Worm (Caenorhabditis elegans) whole organism, L1 larva: Measurements from ENCODE around the gene tkr-1.

ENCODE experiments used
- C04F5.9 ChIP-seq: sonication (generic microtip); optimal IDR thresholded peaks from 2 replicates; lab custom pipeline; 2016; ENCODE audit warnings: missing genetic modification characterization, missing compliant biosample characterization
- C16A3.4 ChIP-seq: fragments of 150-350 bp; optimal IDR thresholded peaks from 2 replicates; lab custom pipeline; 2014; ENCODE audit warnings: missing biosample characterization, missing genetic modification characterization
- C34B4.2 ChIP-seq: sonication (generic microtip); optimal IDR thresholded peaks from 2 replicates; lab custom pipeline; 2017; ENCODE audit warnings: mild to moderate bottlenecking, missing genetic modification characterization, missing compliant biosample characterization
- F16B12.6 ChIP-seq: fragments of 150-350 bp; optimal IDR thresholded peaks from 2 replicates; lab custom pipeline; 2014; ENCODE audit warnings: missing biosample characterization, missing genetic modification characterization
- Y116A8C.19 ChIP-seq: sonication (generic microtip); optimal IDR thresholded peaks from 2 replicates; lab custom pipeline; 2016; ENCODE audit warnings: missing compliant biosample characterization, missing genetic modification characterization, borderline replicate concordance
- blmp-1 ChIP-seq: fragments of 150-350 bp; optimal IDR thresholded peaks from 2 replicates; lab custom pipeline; 2014; ENCODE audit warnings: missing biosample characterization, missing genetic modification characterization
- ceh-63 ChIP-seq: fragments of 200-800 bp; sonication (Bioruptor generic); optimal IDR thresholded peaks from 2 replicates; lab custom pipeline; 2018; ENCODE audit warnings: mild to moderate bottlenecking, missing genetic modification characterization, missing compliant biosample characterization
- ceh-82 ChIP-seq, 3 experiments: fragments of 150-350 bp in 1 of 3; sonication (generic microtip) in 2 of 3; optimal IDR thresholded peaks; 2 replicates each; lab custom pipeline; 2014 to 2017; ENCODE audit warnings: missing biosample characterization in 3 of 3, missing genetic modification characterization in 3 of 3
- ceh-88 ChIP-seq: fragments of 200-800 bp; sonication (Bioruptor generic); IDR thresholded peaks from 2 replicates; pipeline ENCODE4 v1.3.6; 2022; ENCODE audit warnings: missing genetic modification characterization, missing compliant biosample characterization
- ceh-90 ChIP-seq: sonication (generic microtip); optimal IDR thresholded peaks from 2 replicates; lab custom pipeline; 2016; ENCODE audit warnings: missing genetic modification characterization, missing compliant biosample characterization
- ces-1 ChIP-seq: fragments of 150-350 bp; optimal IDR thresholded peaks from 2 replicates; lab custom pipeline; 2014; ENCODE audit warnings: missing biosample characterization, missing genetic modification reagents, missing genetic modification characterization
- dpl-1 ChIP-seq, 3 experiments: fragments of 150-350 bp in 2 of 3; sonication (generic microtip) in 1 of 3; optimal IDR thresholded peaks; 2 replicates each; lab custom pipeline; 2014 to 2017; ENCODE audit warnings: missing biosample characterization in 3 of 3, missing genetic modification characterization in 3 of 3, missing genetic modification reagents in 3 of 3
- efl-1 ChIP-seq, 4 experiments: fragments of 150-350 bp; optimal IDR thresholded peaks in 3 of 4; peaks in 1 of 4; 1 replicate in 1 of 4; 2 replicates in 3 of 4; lab custom pipeline; 2014; ENCODE audit warnings: missing biosample characterization in 2 of 4, missing genetic modification characterization in 2 of 4, missing genetic modification reagents in 2 of 4
- efl-3 ChIP-seq: fragments of 200-800 bp; sonication (Bioruptor generic); optimal IDR thresholded peaks from 2 replicates; lab custom pipeline; 2018; ENCODE audit warnings: mild to moderate bottlenecking, missing genetic modification characterization, missing compliant biosample characterization
- egl-27 ChIP-seq, 2 experiments: fragments of 150-350 bp in 1 of 2; sonication (generic microtip); optimal IDR thresholded peaks; 3 replicates each; lab custom pipeline; 2017 to 2018; ENCODE audit warnings: missing biosample characterization in 2 of 2, missing genetic modification characterization in 2 of 2, missing genetic modification reagents in 2 of 2
- elt-3 ChIP-seq, 6 experiments: fragments of 150-350 bp in 1 of 6; sonication (generic microtip); optimal IDR thresholded peaks; 2 replicates each; lab custom pipeline; 2017 to 2018; ENCODE audit warnings: missing biosample characterization in 6 of 6, missing genetic modification characterization in 6 of 6, inconsistent platforms in 1 of 6
- fkh-10 ChIP-seq: sonication (generic microtip); optimal IDR thresholded peaks from 2 replicates; lab custom pipeline; 2017; ENCODE audit warnings: missing biosample characterization, missing genetic modification reagents, missing genetic modification characterization
- fkh-4 ChIP-seq: sonication (generic microtip); optimal IDR thresholded peaks from 2 replicates; lab custom pipeline; 2016; ENCODE audit warnings: missing compliant biosample characterization, missing genetic modification characterization, borderline replicate concordance
- irx-1 ChIP-seq: sonication (generic microtip); optimal IDR thresholded peaks from 2 replicates; lab custom pipeline; 2016; ENCODE audit warnings: missing genetic modification characterization, missing compliant biosample characterization
- isw-1 ChIP-seq: fragments of 200-800 bp; sonication (Bioruptor generic); IDR thresholded peaks from 2 replicates; pipeline ENCODE4 v1.3.6; 2022; ENCODE audit warnings: missing genetic modification characterization, missing compliant biosample characterization
- jun-1 ChIP-seq: fragments of 150-350 bp; optimal IDR thresholded peaks from 2 replicates; lab custom pipeline; 2014; ENCODE audit warnings: missing biosample characterization, missing genetic modification reagents, missing genetic modification characterization
- lin-14 ChIP-seq: fragments of 200-800 bp; sonication (Bioruptor generic); optimal IDR thresholded peaks from 2 replicates; lab custom pipeline; 2018; ENCODE audit warnings: mild to moderate bottlenecking, missing genetic modification characterization, moderate library complexity, missing compliant biosample characterization
- lin-15B ChIP-seq: fragments of 150-350 bp; sonication (generic microtip); optimal IDR thresholded peaks from 3 replicates; lab custom pipeline; 2014; ENCODE audit warnings: missing biosample characterization, missing genetic modification characterization
- lin-35 ChIP-seq, 2 experiments: fragments of 150-350 bp; optimal IDR thresholded peaks; 2 replicates each; lab custom pipeline; 2014; ENCODE audit warnings: missing biosample characterization in 2 of 2, missing genetic modification characterization in 2 of 2, missing genetic modification reagents in 2 of 2
- lin-39 ChIP-seq: fragments of 150-350 bp; optimal IDR thresholded peaks from 2 replicates; lab custom pipeline; 2014; ENCODE audit warnings: missing biosample characterization, missing genetic modification reagents, missing genetic modification characterization
- lir-3 ChIP-seq: sonication (generic microtip); optimal IDR thresholded peaks from 2 replicates; lab custom pipeline; 2016; ENCODE audit warnings: mild to moderate bottlenecking, missing genetic modification characterization, moderate library complexity, missing compliant biosample characterization; ENCODE audit not compliant: poor library complexity
- lsy-2 ChIP-seq, 2 experiments: fragments of 150-350 bp; optimal IDR thresholded peaks; 2 replicates each; lab custom pipeline; 2014; ENCODE audit warnings: missing biosample characterization in 2 of 2, missing genetic modification characterization in 2 of 2
- mdl-1 ChIP-seq, 2 experiments: fragments of 150-350 bp; optimal IDR thresholded peaks; 2 replicates each; lab custom pipeline; 2014 to 2017; ENCODE audit warnings: missing biosample characterization in 2 of 2, missing genetic modification characterization in 2 of 2, inconsistent platforms in 1 of 2
- mef-2 ChIP-seq: fragments of 150-350 bp; optimal IDR thresholded peaks from 2 replicates; lab custom pipeline; 2014; ENCODE audit warnings: missing biosample characterization, missing genetic modification characterization
- mep-1 ChIP-seq: fragments of 150-350 bp; optimal IDR thresholded peaks from 2 replicates; lab custom pipeline; 2014; ENCODE audit warnings: missing biosample characterization, missing genetic modification characterization
- nhr-11 ChIP-seq: fragments of 150-350 bp; optimal IDR thresholded peaks from 2 replicates; lab custom pipeline; 2014; ENCODE audit warnings: missing biosample characterization, missing genetic modification characterization
- nhr-12 ChIP-seq: sonication (generic microtip); optimal IDR thresholded peaks from 2 replicates; lab custom pipeline; 2017; ENCODE audit warnings: missing biosample characterization, missing genetic modification characterization
- nhr-237 ChIP-seq: fragments of 150-350 bp; optimal IDR thresholded peaks from 2 replicates; lab custom pipeline; 2014; ENCODE audit warnings: missing biosample characterization, missing genetic modification characterization
- nhr-28 ChIP-seq: fragments of 150-350 bp; optimal IDR thresholded peaks from 2 replicates; lab custom pipeline; 2014; ENCODE audit warnings: missing biosample characterization, missing genetic modification characterization
- nhr-71 ChIP-seq: sonication (generic microtip); optimal IDR thresholded peaks from 2 replicates; lab custom pipeline; 2016; ENCODE audit warnings: mild to moderate bottlenecking, missing genetic modification characterization, moderate library complexity, missing compliant biosample characterization
- nhr-76 ChIP-seq: sonication (generic microtip); optimal IDR thresholded peaks from 2 replicates; lab custom pipeline; 2017; ENCODE audit warnings: missing biosample characterization, missing genetic modification characterization
- nhr-85 ChIP-seq: sonication (generic microtip); peaks from one replicate; lab custom pipeline; 2016; ENCODE audit warnings: missing genetic modification characterization, inconsistent platforms, missing compliant biosample characterization
- nhr-90 ChIP-seq: sonication (generic microtip); optimal IDR thresholded peaks from 2 replicates; lab custom pipeline; 2016; ENCODE audit warnings: mild to moderate bottlenecking, missing genetic modification characterization, missing compliant biosample characterization; ENCODE audit not compliant: poor library complexity
- pag-3 ChIP-seq: sonication (generic microtip); optimal IDR thresholded peaks from 2 replicates; lab custom pipeline; 2017; ENCODE audit warnings: missing genetic modification characterization, mild to moderate bottlenecking, missing compliant biosample characterization, antibody characterized with exemption, borderline replicate concordance; ENCODE audit not compliant: insufficient read depth
- pqm-1 ChIP-seq: sonication (generic microtip); optimal IDR thresholded peaks from 3 replicates; lab custom pipeline; 2017; ENCODE audit warnings: missing biosample characterization, missing genetic modification characterization
- rnt-1 ChIP-seq: sonication (generic microtip); optimal IDR thresholded peaks from 2 replicates; lab custom pipeline; 2016; ENCODE audit warnings: mild to moderate bottlenecking, missing genetic modification characterization, moderate library complexity, missing compliant biosample characterization
- skn-1 ChIP-seq: fragments of 150-350 bp; optimal IDR thresholded peaks from 2 replicates; lab custom pipeline; 2014; ENCODE audit warnings: missing biosample characterization, missing genetic modification characterization
- sptf-1 ChIP-seq: fragments of 150-350 bp; optimal IDR thresholded peaks from 2 replicates; lab custom pipeline; 2014; ENCODE audit warnings: missing biosample characterization, missing genetic modification characterization
- sup-37 ChIP-seq: fragments of 200-800 bp; sonication (Bioruptor generic); optimal IDR thresholded peaks from 2 replicates; lab custom pipeline; 2018; ENCODE audit warnings: mild to moderate bottlenecking, missing genetic modification characterization, missing compliant biosample characterization
- tbx-2 ChIP-seq: sonication (generic microtip); optimal IDR thresholded peaks from 2 replicates; lab custom pipeline; 2016; ENCODE audit warnings: missing genetic modification characterization, missing compliant biosample characterization
- tlp-1 ChIP-seq: fragments of 150-350 bp; optimal IDR thresholded peaks from 2 replicates; lab custom pipeline; 2014; ENCODE audit warnings: missing biosample characterization, missing genetic modification characterization
- unc-62 ChIP-seq: fragments of 150-350 bp; optimal IDR thresholded peaks from 2 replicates; lab custom pipeline; 2014; ENCODE audit warnings: missing biosample characterization, missing genetic modification reagents, missing genetic modification characterization
- unc-86 ChIP-seq: sonication (generic microtip); optimal IDR thresholded peaks from 2 replicates; lab custom pipeline; 2016; ENCODE audit warnings: missing genetic modification characterization, missing compliant biosample characterization
- xbp-1 ChIP-seq: sonication (generic microtip); optimal IDR thresholded peaks from 2 replicates; lab custom pipeline; 2016; ENCODE audit warnings: missing genetic modification characterization, missing compliant biosample characterization
- zag-1 ChIP-seq: fragments of 150-350 bp; optimal IDR thresholded peaks from 2 replicates; lab custom pipeline; 2014; ENCODE audit warnings: missing biosample characterization, missing genetic modification characterization
- zip-4 ChIP-seq: fragments of 200-800 bp; sonication (Bioruptor generic); optimal IDR thresholded peaks from 2 replicates; lab custom pipeline; 2018; ENCODE audit warnings: mild to moderate bottlenecking, missing genetic modification characterization, moderate library complexity, missing compliant biosample characterization

tkr-1 gene

ce11 chrIII:9346722-9347121, 36.9 kb upstream of the tkr-1 start:
- peak in 1 of 2 experiments; percentile 20 for TF ChIP-seq lsy-2 (tag; optimal IDR thresholded peaks at IDR 0.05; lab: Kevin White, UChicago)
- TF ChIP-seq lin-14 (GFP tag; lab: Kevin White, UChicago): peak; percentile 15
- TF ChIP-seq isw-1: no peak
- peak; percentile 30 for TF ChIP-seq nhr-71 (tag; lab: Kevin White, UChicago)
- TF ChIP-seq irx-1 (tag; lab: Kevin White, UChicago): no peak
- peak; percentile 47 for TF ChIP-seq rnt-1

ce11 chrIII:9353814-9354213, 29.8 kb upstream of the tkr-1 start:
- no peak for TF ChIP-seq lin-39 (tag; lab: Kevin White, UChicago)
- peak; percentile 51 for TF ChIP-seq nhr-71 (tag; lab: Kevin White, UChicago)
- TF ChIP-seq lin-35 (GFP tag; optimal IDR thresholded peaks at IDR 0.05; lab: Kevin White, UChicago): peak in 1 of 2 experiments; percentile 18
- no peak for TF ChIP-seq blmp-1 (tag; lab: Kevin White, UChicago)
- TF ChIP-seq efl-1 (optimal IDR thresholded peaks at IDR 0.05; lab: Kevin White, UChicago): peak; percentile 22 to 24
- peak; percentile 16 to 23 for TF ChIP-seq efl-1 (GFP tag; optimal IDR thresholded peaks at IDR 0.05 in 1 of 2; lab: Kevin White, UChicago)
- TF ChIP-seq nhr-85 (tag; lab: Kevin White, UChicago): no peak
- no peak for TF ChIP-seq elt-3 (tag; optimal IDR thresholded peaks at IDR 0.05; lab: Kevin White, UChicago)
- no peak for TF ChIP-seq ces-1 (GFP tag; lab: Kevin White, UChicago)
- TF ChIP-seq nhr-11 (tag; lab: Kevin White, UChicago): no peak
- TF ChIP-seq skn-1: no peak
- no peak for TF ChIP-seq nhr-28 (tag; lab: Kevin White, UChicago)
- peak; percentile 64 for TF ChIP-seq lin-14 (GFP tag; lab: Kevin White, UChicago)
- no peak for TF ChIP-seq F16B12.6 (tag; lab: Kevin White, UChicago)
- TF ChIP-seq xbp-1 (tag; lab: Kevin White, UChicago): no peak
- TF ChIP-seq fkh-4 (tag; lab: Kevin White, UChicago): no peak
- no peak for TF ChIP-seq pag-3 (tag; lab: Kevin White, UChicago)
- no peak for TF ChIP-seq lsy-2 (tag; optimal IDR thresholded peaks at IDR 0.05; lab: Kevin White, UChicago)
- no peak for TF ChIP-seq sup-37 (GFP tag; lab: Kevin White, UChicago)
- TF ChIP-seq unc-62 (GFP tag; lab: Kevin White, UChicago): no peak
- no peak for TF ChIP-seq unc-86 (tag; lab: Kevin White, UChicago)
- no peak for TF ChIP-seq zip-4
- peak; percentile 31 for TF ChIP-seq tbx-2 (tag; lab: Kevin White, UChicago)
- TF ChIP-seq C16A3.4: no peak
- TF ChIP-seq egl-27 (tag; optimal IDR thresholded peaks at IDR 0.05; lab: Kevin White, UChicago): no peak
- TF ChIP-seq mep-1 (tag; lab: Kevin White, UChicago): no peak
- TF ChIP-seq nhr-237 (tag; lab: Kevin White, UChicago): no peak
- TF ChIP-seq lir-3 (tag; lab: Kevin White, UChicago): no peak
- TF ChIP-seq Y116A8C.19: no peak
- peak in 1 of 2 experiments; percentile 27 for TF ChIP-seq mdl-1 (tag; optimal IDR thresholded peaks at IDR 0.05; lab: Kevin White, UChicago)
- no peak for TF ChIP-seq nhr-12 (tag; lab: Kevin White, UChicago)
- TF ChIP-seq fkh-10 (GFP tag; lab: Kevin White, UChicago): no peak
- no peak for TF ChIP-seq nhr-90 (tag; lab: Kevin White, UChicago)
- no peak for TF ChIP-seq nhr-76 (tag; lab: Kevin White, UChicago)
- no peak for TF ChIP-seq jun-1 (tag; lab: Kevin White, UChicago)
- TF ChIP-seq ceh-90 (tag; lab: Kevin White, UChicago): no peak
- TF ChIP-seq tlp-1: no peak
- TF ChIP-seq ceh-88 (GFP tag; lab: Robert Waterston, UW): no peak
- TF ChIP-seq ceh-63 (GFP tag; lab: Kevin White, UChicago): no peak
- no peak for TF ChIP-seq mef-2 (tag; lab: Kevin White, UChicago)
- no peak for TF ChIP-seq lin-15B (tag; lab: Kevin White, UChicago)
- no peak for TF ChIP-seq ceh-82 (tag; optimal IDR thresholded peaks at IDR 0.05; lab: Kevin White, UChicago)
- TF ChIP-seq sptf-1 (tag; lab: Kevin White, UChicago): no peak
- no peak for TF ChIP-seq zag-1 (tag; lab: Kevin White, UChicago)
- TF ChIP-seq C04F5.9 (tag; lab: Kevin White, UChicago): no peak
- TF ChIP-seq C34B4.2 (tag; lab: Kevin White, UChicago): no peak
- TF ChIP-seq dpl-1 (GFP tag; optimal IDR thresholded peaks at IDR 0.05; lab: Kevin White, UChicago): peak in 1 of 3 experiments; percentile 6
- TF ChIP-seq pqm-1 (tag; lab: Kevin White, UChicago): no peak
- TF ChIP-seq efl-3: no peak
